Worm (Caenorhabditis elegans) whole organism, mixed stage, embryonic: ENCODE measurements around the gene col-185.

Experiments used
- ces-1 ChIP-seq: fragments of 150-350 bp; optimal IDR thresholded peaks from 2 replicates; lab custom pipeline; 2014; ENCODE audit warnings: missing biosample characterization, missing genetic modification reagents, missing genetic modification characterization
- elt-1 ChIP-seq: sonication (generic microtip); optimal IDR thresholded peaks from 2 replicates; lab custom pipeline; 2017; ENCODE audit warnings: missing genetic modification characterization, mild to moderate bottlenecking, missing compliant biosample characterization, antibody characterized with exemption, moderate library complexity, borderline replicate concordance; ENCODE audit not compliant: insufficient read depth
- mep-1 ChIP-seq: fragments of 150-350 bp; optimal IDR thresholded peaks from 2 replicates; lab custom pipeline; 2017; ENCODE audit warnings: missing biosample characterization, missing genetic modification reagents, missing genetic modification characterization, inconsistent platforms
- nhr-12 ChIP-seq: fragments of 150-350 bp; optimal IDR thresholded peaks from 2 replicates; lab custom pipeline; 2014; ENCODE audit warnings: missing biosample characterization, missing genetic modification characterization
- nhr-237 ChIP-seq: fragments of 150-350 bp; optimal IDR thresholded peaks from 2 replicates; lab custom pipeline; 2014; ENCODE audit warnings: missing biosample characterization, missing genetic modification characterization
- nhr-76 ChIP-seq: sonication (generic microtip); optimal IDR thresholded peaks from 2 replicates; lab custom pipeline; 2017; ENCODE audit warnings: missing biosample characterization, missing genetic modification characterization
- snpc-4 ChIP-seq: fragments of 150-350 bp; optimal IDR thresholded peaks from 2 replicates; lab custom pipeline; 2014; ENCODE audit warnings: missing biosample characterization, missing genetic modification characterization
- sptf-1 ChIP-seq: sonication (generic microtip); optimal IDR thresholded peaks from 2 replicates; lab custom pipeline; 2017; ENCODE audit warnings: mild to moderate bottlenecking, missing genetic modification characterization, moderate library complexity, missing compliant biosample characterization
- unc-39 ChIP-seq: fragments of 150-350 bp; optimal IDR thresholded peaks from 2 replicates; lab custom pipeline; 2014; ENCODE audit warnings: missing biosample characterization, missing genetic modification characterization
- unc-62 ChIP-seq: fragments of 150-350 bp; optimal IDR thresholded peaks from 2 replicates; lab custom pipeline; 2014; ENCODE audit warnings: missing biosample characterization, missing genetic modification reagents, missing genetic modification characterization

DNA sequence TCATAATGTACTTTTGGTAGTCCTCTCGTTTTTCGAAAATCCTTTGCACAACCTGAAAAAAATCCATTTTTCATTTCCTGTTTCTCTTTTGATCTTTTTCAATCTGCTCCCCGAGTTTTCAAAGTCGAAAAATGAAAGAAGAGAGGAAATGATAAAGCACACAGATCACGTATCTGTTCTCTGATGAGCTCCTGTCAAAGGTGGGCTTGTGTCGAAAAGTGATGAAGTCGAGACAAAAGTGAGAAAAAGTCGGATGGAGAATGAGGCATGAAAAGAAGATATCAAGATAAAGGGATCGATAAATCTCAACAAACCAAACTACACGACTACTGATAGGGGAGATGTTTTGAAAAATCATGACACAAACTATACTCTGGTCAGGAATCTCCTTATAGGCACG, 44.2 kb upstream of the col-185 start:
- TF ChIP-seq nhr-76 (tag; lab: Kevin White, UChicago) (no peak), unc-39 (tag; lab: Kevin White, UChicago) (no peak), mep-1 (tag; lab: Kevin White, UChicago) (no peak), nhr-12 (tag; lab: Kevin White, UChicago) (no peak), nhr-237 (tag; lab: Kevin White, UChicago) (no peak), elt-1 (tag; lab: Kevin White, UChicago) (no peak), sptf-1 (no peak), ces-1 (GFP tag; lab: Kevin White, UChicago) (no peak), snpc-4 (tag; lab: Kevin White, UChicago) (no peak), unc-62 (peak; percentile 67)
